Worm (Caenorhabditis elegans) whole organism, L4 larva: ENCODE data around the gene W02G9.3.

Experiments used
- F44E2.7 ChIP-seq: fragments of 200-800 bp; sonication (Bioruptor generic); IDR thresholded peaks from 2 replicates; pipeline ENCODE4 v2.1.2; 2022; ENCODE audit warnings: missing genetic modification characterization, missing compliant biosample characterization
- Y48G9A.11 ChIP-seq: fragments of 200-800 bp; sonication (Bioruptor generic); IDR thresholded peaks from 2 replicates; pipeline ENCODE4 v1.3.6; 2022; ENCODE audit warnings: missing genetic modification reagents, missing genetic modification characterization, missing compliant biosample characterization
- ama-1 ChIP-seq: fragments of 150-350 bp; optimal IDR thresholded peaks from 2 replicates; lab custom pipeline; 2014; ENCODE audit warnings: inconsistent platforms, mixed read lengths
- arid-1 ChIP-seq: fragments of 200-800 bp; sonication (Bioruptor generic); conservative IDR thresholded peaks from 2 replicates; pipeline ENCODE4 v1.3.6; 2022; ENCODE audit warnings: missing genetic modification reagents, missing genetic modification characterization, missing compliant biosample characterization
- attf-4 ChIP-seq: sonication (generic microtip); optimal IDR thresholded peaks from 3 replicates; lab custom pipeline; 2017; ENCODE audit warnings: missing biosample characterization, missing genetic modification characterization
- ces-1 ChIP-seq: fragments of 150-350 bp; sonication (generic microtip); optimal IDR thresholded peaks from 4 replicates; lab custom pipeline; 2014; ENCODE audit warnings: missing biosample characterization, missing genetic modification reagents, missing genetic modification characterization
- cey-2 ChIP-seq: sonication (generic microtip); optimal IDR thresholded peaks from 3 replicates; lab custom pipeline; 2017; ENCODE audit warnings: missing genetic modification characterization, mild to moderate bottlenecking, missing compliant biosample characterization, antibody characterized with exemption, borderline replicate concordance; ENCODE audit not compliant: insufficient read depth
- ctbp-1 ChIP-seq: fragments of 200-800 bp; sonication (Bioruptor generic); IDR thresholded peaks from 2 replicates; pipeline ENCODE4 v1.3.6; 2022; ENCODE audit warnings: missing genetic modification reagents, missing genetic modification characterization, missing compliant biosample characterization
- daf-12 ChIP-seq: fragments of 150-350 bp; optimal IDR thresholded peaks from 2 replicates; lab custom pipeline; 2014; ENCODE audit warnings: missing biosample characterization, missing genetic modification reagents, missing genetic modification characterization
- dmd-6 ChIP-seq: fragments of 200-800 bp; sonication (Bioruptor generic); IDR thresholded peaks from 2 replicates; pipeline ENCODE4 v1.3.6; 2022; ENCODE audit warnings: missing genetic modification reagents, missing genetic modification characterization, missing compliant biosample characterization
- dmd-8 ChIP-seq: fragments of 200-800 bp; sonication (Bioruptor generic); IDR thresholded peaks from 2 replicates; pipeline ENCODE4 v1.3.6; 2022; ENCODE audit warnings: missing genetic modification characterization, missing compliant biosample characterization
- egl-43 ChIP-seq: fragments of 200-800 bp; sonication (Bioruptor generic); IDR thresholded peaks from 2 replicates; pipeline ENCODE4 v1.3.6; 2022; ENCODE audit warnings: missing genetic modification reagents, missing genetic modification characterization, missing compliant biosample characterization
- hif-1 ChIP-seq, 2 experiments: sonication (generic microtip); optimal IDR thresholded peaks; 2 replicates each; lab custom pipeline; 2016 to 2017; ENCODE audit warnings: missing compliant biosample characterization in 2 of 2, missing genetic modification characterization in 2 of 2, missing genetic modification reagents in 2 of 2, missing genotype in 2 of 2, mild to moderate bottlenecking in 1 of 2
- hlh-11 ChIP-seq: fragments of 200-800 bp; sonication (Bioruptor generic); optimal IDR thresholded peaks from 2 replicates; lab custom pipeline; 2018; ENCODE audit warnings: mild to moderate bottlenecking, missing genetic modification characterization, missing compliant biosample characterization
- hlh-30 ChIP-seq: sonication (generic microtip); optimal IDR thresholded peaks from 2 replicates; lab custom pipeline; 2017; ENCODE audit warnings: antibody characterized with exemption, mild to moderate bottlenecking, missing genetic modification characterization, missing compliant biosample characterization; ENCODE audit not compliant: insufficient read depth
- jun-1 ChIP-seq: fragments of 150-350 bp; optimal IDR thresholded peaks from 2 replicates; lab custom pipeline; 2014; ENCODE audit warnings: missing biosample characterization, missing genetic modification reagents, missing genetic modification characterization
- lim-7 ChIP-seq: fragments of 200-800 bp; sonication (Bioruptor generic); IDR thresholded peaks from 2 replicates; pipeline ENCODE4 v1.3.6; 2022; ENCODE audit warnings: missing genetic modification characterization, missing compliant biosample characterization
- lin-15B ChIP-seq: fragments of 150-350 bp; sonication (generic microtip); optimal IDR thresholded peaks from 3 replicates; lab custom pipeline; 2014; ENCODE audit warnings: missing biosample characterization, missing genetic modification characterization
- lin-29 ChIP-seq: fragments of 200-800 bp; sonication (Bioruptor generic); IDR thresholded peaks from 2 replicates; pipeline ENCODE4 v1.3.6; 2022; ENCODE audit warnings: missing genetic modification reagents, missing genetic modification characterization, missing compliant biosample characterization
- madf-5 ChIP-seq, 2 experiments: fragments of 200-800 bp; sonication (Bioruptor generic); IDR thresholded peaks; 2 replicates each; pipeline ENCODE4 v1.3.6; 2022; ENCODE audit warnings: missing compliant biosample characterization in 2 of 2, missing genetic modification characterization in 2 of 2
- mdt-29 ChIP-seq: fragments of 200-800 bp; sonication (Bioruptor generic); IDR thresholded peaks from 2 replicates; pipeline ENCODE4 v1.3.6; 2022; ENCODE audit warnings: missing genetic modification reagents, missing genetic modification characterization, missing compliant biosample characterization
- mep-1 ChIP-seq: fragments of 150-350 bp; sonication (generic microtip); optimal IDR thresholded peaks from 3 replicates; lab custom pipeline; 2014; ENCODE audit warnings: missing biosample characterization, missing genetic modification characterization
- mxl-2 ChIP-seq: fragments of 200-800 bp; sonication (Bioruptor generic); conservative IDR thresholded peaks from 2 replicates; pipeline ENCODE4 v1.3.6; 2022; ENCODE audit warnings: missing genetic modification reagents, missing genetic modification characterization, missing compliant biosample characterization
- mxl-3 ChIP-seq: fragments of 200-800 bp; sonication (Bioruptor generic); optimal IDR thresholded peaks from 2 replicates; lab custom pipeline; 2018; ENCODE audit warnings: mild to moderate bottlenecking, missing genetic modification characterization, missing compliant biosample characterization
- nhr-102 ChIP-seq: sonication (generic microtip); optimal IDR thresholded peaks from 2 replicates; lab custom pipeline; 2016; ENCODE audit warnings: mild to moderate bottlenecking, missing genetic modification characterization, moderate library complexity, missing compliant biosample characterization
- nhr-11 ChIP-seq: fragments of 150-350 bp; optimal IDR thresholded peaks from 2 replicates; lab custom pipeline; 2014; ENCODE audit warnings: missing biosample characterization, missing genetic modification characterization
- nhr-25 ChIP-seq: sonication (generic microtip); optimal IDR thresholded peaks from 2 replicates; lab custom pipeline; 2017; ENCODE audit warnings: missing genetic modification characterization, mild to moderate bottlenecking, missing compliant biosample characterization, antibody characterized with exemption, moderate library complexity, borderline replicate concordance; ENCODE audit not compliant: insufficient read depth
- nhr-41 ChIP-seq: fragments of 200-800 bp; sonication (Bioruptor generic); IDR thresholded peaks from 2 replicates; pipeline ENCODE4 v1.3.6; 2022; ENCODE audit warnings: missing genetic modification reagents, missing genetic modification characterization, missing compliant biosample characterization
- nhr-77 ChIP-seq: fragments of 150-350 bp; optimal IDR thresholded peaks from 2 replicates; lab custom pipeline; 2014; ENCODE audit warnings: missing biosample characterization, missing genetic modification characterization
- pha-4 ChIP-seq, 2 experiments: fragments of 150-350 bp in 1 of 2; fragments of 200-800 bp in 1 of 2; sonication (Bioruptor generic) in 1 of 2; IDR thresholded peaks in 1 of 2; optimal IDR thresholded peaks in 1 of 2; 2 replicates each; pipeline versions ENCODE4 v1.3.6 to Lab custom; 2014 to 2022; ENCODE audit warnings: missing genetic modification characterization in 2 of 2, missing genetic modification reagents in 2 of 2, missing biosample characterization in 1 of 2, missing compliant biosample characterization in 1 of 2
- php-3 ChIP-seq: fragments of 200-800 bp; sonication (Bioruptor generic); IDR thresholded peaks from 2 replicates; pipeline ENCODE4 v1.3.6; 2022; ENCODE audit warnings: missing genetic modification reagents, missing genetic modification characterization, missing compliant biosample characterization
- pqm-1 ChIP-seq: sonication (generic microtip); optimal IDR thresholded peaks from 2 replicates; lab custom pipeline; 2017; ENCODE audit warnings: missing biosample characterization, missing genetic modification characterization
- skn-1 ChIP-seq: fragments of 150-350 bp; optimal IDR thresholded peaks from 2 replicates; lab custom pipeline; 2014; ENCODE audit warnings: missing biosample characterization, missing genetic modification characterization
- snpc-1.2 ChIP-seq: fragments of 200-800 bp; sonication (Bioruptor generic); IDR thresholded peaks from 2 replicates; pipeline ENCODE4 v1.3.6; 2022; ENCODE audit warnings: missing genetic modification reagents, missing genetic modification characterization, missing compliant biosample characterization
- tag-97 ChIP-seq: fragments of 200-800 bp; sonication (Bioruptor generic); IDR thresholded peaks from 2 replicates; pipeline ENCODE4 v1.3.6; 2022; ENCODE audit warnings: missing genetic modification characterization, missing compliant biosample characterization
- tra-1 ChIP-seq: fragments of 200-800 bp; sonication (Bioruptor generic); IDR thresholded peaks from 2 replicates; pipeline ENCODE4 v1.3.6; 2022; ENCODE audit warnings: missing genetic modification reagents, missing genetic modification characterization, missing compliant biosample characterization
- unc-62 ChIP-seq, 3 experiments: fragments of 150-350 bp in 1 of 3; sonication (generic microtip); optimal IDR thresholded peaks in 2 of 3; peaks in 1 of 3; 1 replicate in 1 of 3; 2 replicates in 2 of 3; lab custom pipeline; 2014 to 2017; ENCODE audit warnings: missing biosample characterization in 3 of 3, missing genetic modification characterization in 3 of 3, missing genetic modification reagents in 3 of 3, missing genotype in 1 of 3
- vab-7 ChIP-seq: fragments of 200-800 bp; sonication (Bioruptor generic); IDR thresholded peaks from 2 replicates; pipeline ENCODE4 v1.3.6; 2022; ENCODE audit warnings: missing genetic modification reagents, missing genetic modification characterization, missing compliant biosample characterization
- zip-11 ChIP-seq: fragments of 200-800 bp; sonication (Bioruptor generic); IDR thresholded peaks from 2 replicates; pipeline ENCODE4 v1.3.6; 2022; ENCODE audit warnings: missing genetic modification characterization, missing compliant biosample characterization

W02G9.3 gene

DNA sequence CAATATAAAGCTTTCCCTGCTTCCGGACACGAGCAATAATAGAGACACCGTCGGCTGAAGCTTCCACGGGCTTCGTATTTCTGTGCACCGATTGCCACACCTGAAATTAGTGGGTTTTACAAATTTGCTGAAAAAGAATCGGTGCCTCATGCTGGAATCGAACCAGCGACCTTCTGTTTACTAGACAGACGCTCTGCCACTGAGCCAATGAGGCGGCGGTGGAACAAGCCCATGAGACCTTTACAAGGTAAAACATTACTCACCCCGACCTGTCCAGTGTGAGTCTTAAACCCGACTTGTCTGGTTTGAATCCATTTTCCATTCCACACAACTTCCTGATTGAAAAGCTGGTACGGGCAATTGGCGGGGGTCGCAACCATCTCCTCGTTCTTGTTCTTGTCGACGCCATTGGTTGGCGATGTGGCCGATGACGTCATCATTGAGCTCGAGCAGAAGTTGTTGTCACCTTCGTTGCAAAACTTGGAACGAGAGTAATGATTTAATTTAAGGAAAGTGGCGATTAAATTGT lies 8.2 kb upstream of the W02G9.3 start, which contains the start of gene ndx-2 (continued):
- TF ChIP-seq lim-7 (GFP tag; lab: Robert Waterston, UW), result peak; percentile 93
- 0 out of 2 replicates have a peak, but pooled peaks have one; percentile 50 for TF ChIP-seq php-3
- peak; percentile 79; the same call in 1 of the 2 replicates for TF ChIP-seq dmd-8 (GFP tag; lab: Robert Waterston, UW)
- peak; percentile 66 for TF ChIP-seq ctbp-1
- peak; percentile 79 for TF ChIP-seq snpc-1.2 (GFP tag; lab: Robert Waterston, UW)
- no peak for TF ChIP-seq unc-62 (GFP tag; optimal IDR thresholded peaks at IDR 0.05 in 1 of 2; lab: Kevin White, UChicago)
- TF ChIP-seq unc-62 (tag; optimal IDR thresholded peaks at IDR 0.05; lab: Kevin White, UChicago), result no peak
- no peak for TF ChIP-seq daf-12 (tag; lab: Kevin White, UChicago)
- TF ChIP-seq tra-1 (GFP tag; lab: Robert Waterston, UW), result peak; percentile 45; the same call in 1 of the 2 replicates
- TF ChIP-seq hlh-30 (tag; lab: Kevin White, UChicago), result peak; percentile 6
- TF ChIP-seq Y48G9A.11 (GFP tag; lab: Robert Waterston, UW), result peak; percentile 72
- no peak for TF ChIP-seq nhr-11 (tag; lab: Kevin White, UChicago)
- 0 out of 2 replicates have a peak, but pooled peaks have one; percentile 46 for TF ChIP-seq vab-7 (GFP tag; lab: Robert Waterston, UW)
- TF ChIP-seq dmd-6, result peak; percentile 57
- TF ChIP-seq nhr-77 (tag; lab: Kevin White, UChicago), result no peak
- peak; percentile 54; the same call in 1 of the 2 replicates for TF ChIP-seq arid-1 (GFP tag; lab: Robert Waterston, UW)
- TF ChIP-seq pha-4 (GFP tag; IDR thresholded peaks at IDR 0.05; lab: Robert Waterston, UW), result peak; percentile 85
- TF ChIP-seq pha-4 (tag; optimal IDR thresholded peaks at IDR 0.05; lab: Kevin White, UChicago), result no peak
- no peak for TF ChIP-seq tag-97
- TF ChIP-seq pqm-1, result no peak
- TF ChIP-seq mxl-3, result peak; percentile 17
- TF ChIP-seq ces-1, result no peak
- no peak for TF ChIP-seq hif-1 (tag; optimal IDR thresholded peaks at IDR 0.05; lab: Kevin White, UChicago)
- TF ChIP-seq egl-43 (GFP tag; lab: Robert Waterston, UW), result peak; percentile 90
- TF ChIP-seq madf-5 (GFP tag; IDR thresholded peaks at IDR 0.05; lab: Robert Waterston, UW), result peak; percentile 51 to 83; a peak in 3 of 4 replicates
- TF ChIP-seq F44E2.7 (GFP tag; lab: Robert Waterston, UW), result peak; percentile 69; the same call in 1 of the 2 replicates
- no peak for TF ChIP-seq jun-1 (tag; lab: Kevin White, UChicago)
- TF ChIP-seq nhr-41 (GFP tag; lab: Robert Waterston, UW), result peak; percentile 65; the same call in 1 of the 2 replicates
- TF ChIP-seq nhr-25 (tag; lab: Kevin White, UChicago), result no peak
- TF ChIP-seq mep-1 (tag; lab: Kevin White, UChicago), result no peak
- TF ChIP-seq lin-15B (tag; lab: Kevin White, UChicago), result no peak
- 0 out of 2 replicates have a peak, but pooled peaks have one; percentile 20 for TF ChIP-seq mxl-2 (GFP tag; lab: Robert Waterston, UW)
- peak; percentile 8 for TF ChIP-seq nhr-102 (tag; lab: Kevin White, UChicago)
- 0 out of 2 replicates have a peak, but pooled peaks have one; percentile 25 for TF ChIP-seq mdt-29 (GFP tag; lab: Robert Waterston, UW)
- TF ChIP-seq cey-2 (tag; lab: Kevin White, UChicago), result no peak
- TF ChIP-seq attf-4 (tag; lab: Kevin White, UChicago), result no peak

DNA sequence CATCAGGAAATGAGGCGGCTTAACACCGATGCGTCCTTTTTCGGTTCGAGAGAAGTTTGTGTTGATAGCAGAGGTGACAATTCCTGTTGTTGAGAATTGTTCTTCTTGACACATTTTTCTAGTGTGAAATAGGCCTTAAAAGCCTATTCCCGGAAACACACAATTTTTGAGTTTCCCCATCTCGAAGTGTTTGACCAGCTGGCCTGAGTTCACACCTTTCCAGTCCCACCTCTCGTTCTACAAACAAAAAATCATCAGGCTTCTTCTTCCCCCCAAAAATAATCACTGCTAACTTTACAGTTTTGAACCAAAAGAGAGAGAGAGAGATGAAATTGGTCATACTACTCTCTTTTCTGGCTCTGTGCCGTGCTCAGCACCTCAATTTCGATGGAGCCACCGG lies 6.2 kb upstream of the W02G9.3 start, which contains the start of gene W02G9.4:
W02G9.4 (plus strand) TSS at position 301 of the 400 bp plus-strand sequence.
- TF ChIP-seq hlh-11 (no peak), zip-11 (no peak), cey-2 (tag; lab: Kevin White, UChicago) (no peak), ama-1 (lab: Kevin White, UChicago) (no peak), nhr-41 (GFP tag; lab: Robert Waterston, UW) (no peak), skn-1 (tag; lab: Kevin White, UChicago) (no peak), lin-29 (GFP tag; lab: Robert Waterston, UW) (no peak)
